Fruit fly (Drosophila melanogaster) whole organism, embryonic: ENCODE data around the gene por.

Source experiments
- Blimp-1 ChIP-seq: fragments of 200-800 bp; sonication (Bioruptor generic); optimal IDR thresholded peaks from 3 replicates; lab custom pipeline; 2018; ENCODE audit warnings: missing biosample characterization, missing genetic modification characterization, mild to moderate bottlenecking, moderate library complexity, missing genetic modification reagents
- CG11504 ChIP-seq: fragments of 200-800 bp; sonication (Bioruptor generic); optimal IDR thresholded peaks from 3 replicates; lab custom pipeline; 2019; ENCODE audit warnings: missing biosample characterization, mild to moderate bottlenecking, missing genetic modification characterization, moderate library complexity
- CG12391 ChIP-seq: fragments of 200-800 bp; sonication (Bioruptor generic); optimal IDR thresholded peaks from 3 replicates; lab custom pipeline; 2018; ENCODE audit warnings: missing biosample characterization, mild to moderate bottlenecking, missing genetic modification characterization, moderate library complexity
- CG12769 ChIP-seq: fragments of 200-800 bp; sonication (Bioruptor generic); optimal IDR thresholded peaks from 2 replicates; lab custom pipeline; 2019; ENCODE audit warnings: missing biosample characterization, mild to moderate bottlenecking, missing genetic modification characterization, moderate library complexity
- CG13624 ChIP-seq: fragments of 200-800 bp; sonication (Bioruptor generic); optimal IDR thresholded peaks from 2 replicates; lab custom pipeline; 2016; ENCODE audit warnings: missing biosample characterization, missing genetic modification characterization
- CG14014 ChIP-seq: fragments of 200-800 bp; sonication (Bioruptor generic); IDR thresholded peaks from 2 replicates; pipeline ENCODE4 v1.3.6; 2022; ENCODE audit warnings: missing biosample characterization, missing genetic modification characterization
- CG15269 ChIP-seq: fragments of 200-800 bp; sonication (Bioruptor generic); optimal IDR thresholded peaks from 2 replicates; lab custom pipeline; 2018; ENCODE audit warnings: missing biosample characterization, mild to moderate bottlenecking, missing genetic modification characterization, moderate library complexity
- CG17328 ChIP-seq: fragments of 200-800 bp; sonication (Bioruptor generic); IDR thresholded peaks from 2 replicates; pipeline ENCODE4 v1.3.6; 2022; ENCODE audit warnings: missing biosample characterization, missing genetic modification characterization
- CG1792 ChIP-seq: fragments of 200-800 bp; sonication (Bioruptor generic); optimal IDR thresholded peaks from 2 replicates; lab custom pipeline; 2016; ENCODE audit warnings: missing biosample characterization, missing genetic modification characterization
- CG18599 ChIP-seq: fragments of 200-800 bp; sonication (Bioruptor generic); optimal IDR thresholded peaks from 3 replicates; lab custom pipeline; 2017; ENCODE audit warnings: missing biosample characterization, missing genetic modification characterization, mild to moderate bottlenecking, moderate library complexity, missing genetic modification reagents
- CG2116 ChIP-seq: fragments of 200-800 bp; sonication (Bioruptor generic); optimal IDR thresholded peaks from 3 replicates; lab custom pipeline; 2018; ENCODE audit warnings: missing biosample characterization, mild to moderate bottlenecking, missing genetic modification characterization
- CG2120 ChIP-seq: fragments of 200-800 bp; sonication (Bioruptor generic); optimal IDR thresholded peaks from 3 replicates; lab custom pipeline; 2016; ENCODE audit warnings: missing biosample characterization, missing genetic modification characterization
- CG2712 ChIP-seq: fragments of 200-800 bp; optimal IDR thresholded peaks from 3 replicates; lab custom pipeline; 2019; ENCODE audit warnings: missing biosample characterization, mild to moderate bottlenecking, missing genetic modification characterization, moderate library complexity
- CG32532 ChIP-seq: fragments of 200-800 bp; sonication (Bioruptor generic); IDR thresholded peaks from 2 replicates; pipeline ENCODE4 v1.3.6; 2022; ENCODE audit warnings: missing biosample characterization, missing genetic modification characterization
- CG7839 ChIP-seq: fragments of 200-800 bp; sonication (Bioruptor generic); optimal IDR thresholded peaks from 3 replicates; lab custom pipeline; 2018; ENCODE audit warnings: missing biosample characterization, mild to moderate bottlenecking, missing genetic modification characterization, moderate library complexity
- CG9609 ChIP-seq: fragments of 200-800 bp; sonication (Bioruptor generic); optimal IDR thresholded peaks from 3 replicates; lab custom pipeline; 2016; ENCODE audit warnings: missing biosample characterization, missing genetic modification characterization
- CG9817 ChIP-seq: fragments of 200-800 bp; sonication (Bioruptor generic); optimal IDR thresholded peaks from 2 replicates; lab custom pipeline; 2018; ENCODE audit warnings: missing biosample characterization, mild to moderate bottlenecking, missing genetic modification characterization, moderate library complexity
- Dbx ChIP-seq: fragments of 200-800 bp; sonication (Bioruptor generic); IDR thresholded peaks from 3 replicates; pipeline ENCODE4 v1.3.6; 2022; ENCODE audit warnings: missing biosample characterization, missing genetic modification characterization
- Fer3 ChIP-seq: fragments of 200-800 bp; sonication (Bioruptor generic); optimal IDR thresholded peaks from 2 replicates; lab custom pipeline; 2018; ENCODE audit warnings: missing biosample characterization, mild to moderate bottlenecking, missing genetic modification characterization, moderate library complexity
- HLH4C ChIP-seq: fragments of 200-800 bp; sonication (Bioruptor generic); IDR thresholded peaks from 3 replicates; pipeline ENCODE4 v1.3.6; 2022; ENCODE audit warnings: missing biosample characterization, missing genetic modification characterization; ENCODE audit not compliant: partially characterized antibody
- Hmr ChIP-seq: fragments of 200-800 bp; sonication (Bioruptor generic); optimal IDR thresholded peaks from 3 replicates; lab custom pipeline; 2017; ENCODE audit warnings: mild to moderate bottlenecking, missing biosample characterization, missing genetic modification reagents, missing genetic modification characterization
- Hr3 ChIP-seq: fragments of 200-800 bp; sonication (Bioruptor generic); optimal IDR thresholded peaks from 3 replicates; lab custom pipeline; 2016; ENCODE audit warnings: missing biosample characterization, missing genetic modification characterization
- Hr51 ChIP-seq, 2 experiments: fragments of 200-800 bp; sonication (Bioruptor generic); optimal IDR thresholded peaks; 2 replicates in 1 of 2; 3 replicates in 1 of 2; lab custom pipeline; 2016 to 2018; ENCODE audit warnings: missing biosample characterization in 2 of 2, missing genetic modification characterization in 2 of 2, mild to moderate bottlenecking in 1 of 2, moderate library complexity in 1 of 2
- MBD-R2 ChIP-seq: fragments of 200-800 bp; sonication (Bioruptor generic); IDR thresholded peaks from 2 replicates; pipeline ENCODE4 v1.3.6; 2022; ENCODE audit warnings: missing biosample characterization, missing genetic modification characterization
- Med ChIP-seq: fragments of 200-800 bp; sonication (Bioruptor generic); peaks from one replicate; lab custom pipeline; 2016; ENCODE audit warnings: missing biosample characterization, missing genetic modification characterization, mild to moderate bottlenecking, inconsistent platforms, moderate library complexity
- Nf-YC ChIP-seq: fragments of 200-800 bp; optimal IDR thresholded peaks from 3 replicates; lab custom pipeline; 2019; ENCODE audit warnings: missing biosample characterization, mild to moderate bottlenecking, missing genetic modification characterization, moderate library complexity
- Pdp1 ChIP-seq, 2 experiments: fragments of 200-800 bp; sonication (Bioruptor generic); optimal IDR thresholded peaks; 3 replicates each; lab custom pipeline; 2016; ENCODE audit warnings: missing biosample characterization in 2 of 2, missing genetic modification characterization in 2 of 2, mild to moderate bottlenecking in 1 of 2, moderate library complexity in 1 of 2
- Ptx1 ChIP-seq: fragments of 200-800 bp; sonication (Bioruptor generic); IDR thresholded peaks from 2 replicates; pipeline ENCODE4 v1.3.6; 2022; ENCODE audit warnings: missing biosample characterization, missing genetic modification characterization
- Sox102F ChIP-seq: fragments of 200-800 bp; sonication (Bioruptor generic); optimal IDR thresholded peaks from 2 replicates; lab custom pipeline; 2018; ENCODE audit warnings: missing biosample characterization, mild to moderate bottlenecking, missing genetic modification characterization, moderate library complexity
- Xbp1 ChIP-seq: fragments of 200-800 bp; sonication (Bioruptor generic); optimal IDR thresholded peaks from 3 replicates; lab custom pipeline; 2016; ENCODE audit warnings: missing biosample characterization, mild to moderate bottlenecking, missing genetic modification characterization
- Xrp1 ChIP-seq: fragments of 200-800 bp; sonication (Bioruptor generic); IDR thresholded peaks from 2 replicates; pipeline ENCODE4 v1.3.6; 2022; ENCODE audit warnings: missing biosample characterization, missing genetic modification characterization
- bcd ChIP-seq: fragments of 200-800 bp; sonication (Bioruptor generic); optimal IDR thresholded peaks from 2 replicates; lab custom pipeline; 2017; ENCODE audit warnings: missing biosample characterization, mild to moderate bottlenecking, missing genetic modification characterization
- bsh ChIP-seq, 2 experiments: fragments of 200-800 bp; sonication (Bioruptor generic); optimal IDR thresholded peaks; 2 replicates each; lab custom pipeline; 2017 to 2018; ENCODE audit warnings: mild to moderate bottlenecking in 2 of 2, missing biosample characterization in 2 of 2, missing genetic modification characterization in 2 of 2, moderate library complexity in 1 of 2
- dmrt99B ChIP-seq: fragments of 200-800 bp; sonication (Bioruptor generic); optimal IDR thresholded peaks from 2 replicates; lab custom pipeline; 2018; ENCODE audit warnings: missing biosample characterization, mild to moderate bottlenecking, missing genetic modification characterization, moderate library complexity
- dpn ChIP-seq, 2 experiments: fragments of 200-800 bp; sonication (Bioruptor generic); optimal IDR thresholded peaks; 3 replicates each; lab custom pipeline; 2016; ENCODE audit warnings: missing biosample characterization in 2 of 2, missing genetic modification characterization in 2 of 2
- dysf ChIP-seq: fragments of 200-800 bp; sonication (Bioruptor generic); IDR thresholded peaks from 3 replicates; pipeline ENCODE4 v1.3.6; 2022; ENCODE audit warnings: missing biosample characterization, missing genetic modification characterization
- exex ChIP-seq: fragments of 200-800 bp; sonication (Bioruptor generic); optimal IDR thresholded peaks from 4 replicates; lab custom pipeline; 2018; ENCODE audit warnings: missing biosample characterization, mild to moderate bottlenecking, missing genetic modification characterization, moderate library complexity
- grau ChIP-seq: fragments of 200-800 bp; optimal IDR thresholded peaks from 3 replicates; lab custom pipeline; 2019; ENCODE audit warnings: missing biosample characterization, mild to moderate bottlenecking, missing genetic modification characterization, moderate library complexity
- lab ChIP-seq: fragments of 200-800 bp; sonication (Bioruptor generic); optimal IDR thresholded peaks from 3 replicates; lab custom pipeline; 2017; ENCODE audit warnings: missing biosample characterization, missing genetic modification characterization, mild to moderate bottlenecking, moderate library complexity, missing genetic modification reagents
- nmo ChIP-seq: fragments of 200-800 bp; sonication (Bioruptor generic); optimal IDR thresholded peaks from 2 replicates; lab custom pipeline; 2018; ENCODE audit warnings: missing biosample characterization, mild to moderate bottlenecking, missing genetic modification characterization, moderate library complexity
- pb ChIP-seq: fragments of 200-800 bp; sonication (Bioruptor generic); optimal IDR thresholded peaks from 3 replicates; lab custom pipeline; 2016; ENCODE audit warnings: missing biosample characterization, missing genetic modification characterization
- pho ChIP-seq: fragments of 200-800 bp; sonication (Bioruptor generic); optimal IDR thresholded peaks from 2 replicates; lab custom pipeline; 2016; ENCODE audit warnings: missing biosample characterization, missing genetic modification characterization
- prd ChIP-seq, 3 experiments: fragments of >200 bp in 2 of 3; fragments of 200-800 bp in 1 of 3; sonication (Bioruptor generic) in 1 of 3; optimal IDR thresholded peaks in 2 of 3; IDR thresholded peaks in 1 of 3; 2 replicates in 2 of 3; 3 replicates in 1 of 3; pipeline versions ENCODE4 v1.3.6 to Lab custom; 2017 to 2022; ENCODE audit warnings: missing biosample characterization in 1 of 3, missing genetic modification characterization in 1 of 3
- slp2 ChIP-seq: fragments of 200-800 bp; sonication (Bioruptor generic); optimal IDR thresholded peaks from 2 replicates; lab custom pipeline; 2016; ENCODE audit warnings: missing biosample characterization, missing genetic modification characterization
- sna ChIP-seq: fragments of 200-800 bp; sonication (Bioruptor generic); IDR thresholded peaks from 2 replicates; pipeline ENCODE4 v1.3.6; 2022; ENCODE audit warnings: missing biosample characterization, missing genetic modification characterization; ENCODE audit not compliant: partially characterized antibody
- unpg ChIP-seq: fragments of 200-800 bp; sonication (Bioruptor generic); optimal IDR thresholded peaks from 3 replicates; lab custom pipeline; 2018; ENCODE audit warnings: missing biosample characterization, mild to moderate bottlenecking, missing genetic modification characterization, moderate library complexity
- wek ChIP-seq: fragments of 200-800 bp; sonication (Bioruptor generic); optimal IDR thresholded peaks from 3 replicates; lab custom pipeline; 2018; ENCODE audit warnings: missing biosample characterization, mild to moderate bottlenecking, missing genetic modification characterization, moderate library complexity
- zfh1 ChIP-seq: fragments of 200-800 bp; sonication (Bioruptor generic); IDR thresholded peaks from 3 replicates; pipeline ENCODE4 v1.3.6; 2022; ENCODE audit warnings: missing biosample characterization, missing genetic modification characterization

Gene por

DNA sequence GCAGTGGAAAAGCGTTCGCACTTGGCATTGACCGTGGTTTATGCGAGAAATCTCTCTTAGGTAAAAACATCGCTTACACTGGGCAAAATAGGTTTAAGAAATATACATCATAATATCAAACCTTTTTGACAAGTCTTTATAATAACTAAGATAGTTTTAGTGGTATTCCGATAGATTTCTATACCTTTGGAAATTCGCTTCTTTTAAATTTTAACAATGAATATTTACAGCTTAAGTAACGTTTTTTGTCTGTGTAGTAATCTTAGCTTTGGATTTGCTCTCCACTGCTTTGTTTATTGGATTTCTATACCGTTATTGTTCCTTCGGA, 27.7 kb upstream of the por start (continued):
- TF ChIP-seq Hr3 (GFP tag; lab: Kevin White, UChicago) (no peak), CG1792 (GFP tag; lab: Kevin White, UChicago) (peak; percentile 6), CG13624 (GFP tag; lab: Kevin White, UChicago) (no peak), prd (optimal IDR thresholded peaks at IDR 0.05; lab: Kevin White, UChicago) (no peak), prd (GFP tag; IDR thresholded peaks at IDR 0.05; lab: Robert Waterston, UW) (peak; percentile 33; the same call in 1 of the 3 replicates), wek (GFP tag; lab: Kevin White, UChicago) (no peak), sna (no peak), bsh (GFP tag; optimal IDR thresholded peaks at IDR 0.05; lab: Kevin White, UChicago) (peak in 1 of 2 experiments; percentile 20), bcd (GFP tag; lab: Kevin White, UChicago) (peak; percentile 2), dpn (GFP tag; optimal IDR thresholded peaks at IDR 0.05; lab: Kevin White, UChicago) (peak in 1 of 2 experiments; percentile 39), Med (GFP tag; lab: Kevin White, UChicago) (peak; percentile 41), CG11504 (tag; lab: Kevin White, UChicago) (peak; percentile 47), CG12769 (tag; lab: Kevin White, UChicago) (peak; percentile 6), CG32532 (GFP tag; lab: Robert Waterston, UW) (peak; percentile 26; the same call in 1 of the 2 replicates), Dbx (GFP tag; lab: Robert Waterston, UW) (0 out of 3 replicates have a peak, but pooled peaks have one; percentile 43), Pdp1 (GFP tag; optimal IDR thresholded peaks at IDR 0.05; lab: Kevin White, UChicago) (peak in 1 of 2 experiments; percentile 31), Hmr (GFP tag; lab: Kevin White, UChicago) (no peak), pho (peak; percentile 31), CG15269 (peak; percentile 46), unpg (GFP tag; lab: Kevin White, UChicago) (peak; percentile 58), Blimp-1 (GFP tag; lab: Kevin White, UChicago) (peak; percentile 7), lab (GFP tag; lab: Kevin White, UChicago) (peak; percentile 27), grau (peak; percentile 42), Sox102F (GFP tag; lab: Kevin White, UChicago) (peak; percentile 48), exex (tag; lab: Kevin White, UChicago) (no peak), Fer3 (peak; percentile 18), Ptx1 (no peak), Nf-YC (tag; lab: Kevin White, UChicago) (no peak), HLH4C (GFP tag; lab: Robert Waterston, UW) (no peak), Xbp1 (peak; percentile 5), Xrp1 (GFP tag; lab: Robert Waterston, UW) (peak; percentile 28; the same call in 1 of the 2 replicates), CG9609 (GFP tag; lab: Kevin White, UChicago) (peak; percentile 1), CG7839 (tag; lab: Kevin White, UChicago) (peak; percentile 49), pb (GFP tag; lab: Kevin White, UChicago) (no peak), dmrt99B (tag; lab: Kevin White, UChicago) (peak; percentile 26), slp2 (GFP tag; lab: Kevin White, UChicago) (no peak), CG2712 (tag; lab: Kevin White, UChicago) (peak; percentile 10), CG12391 (tag; lab: Kevin White, UChicago) (peak; percentile 23), CG2116 (GFP tag; lab: Kevin White, UChicago) (peak; percentile 4), CG18599 (GFP tag; lab: Kevin White, UChicago) (peak; percentile 53), zfh1 (GFP tag; lab: Robert Waterston, UW) (no peak), Hr51 (GFP tag; optimal IDR thresholded peaks at IDR 0.05; lab: Kevin White, UChicago) (peak in 1 of 2 experiments; percentile 32), CG14014 (no peak), CG9817 (peak; percentile 9), MBD-R2 (GFP tag; lab: Robert Waterston, UW) (peak; percentile 20; the same call in 1 of the 2 replicates), dysf (GFP tag; lab: Robert Waterston, UW) (peak; percentile 6; the same call in 1 of the 3 replicates), CG17328 (GFP tag; lab: Robert Waterston, UW) (peak; percentile 32; the same call in 1 of the 2 replicates), CG2120 (peak; percentile 63), nmo (GFP tag; lab: Kevin White, UChicago) (peak; percentile 5)
